Fruit fly (Drosophila melanogaster) whole organism, larva: Measurements from ENCODE around the gene CG11970.

ENCODE experiments used
- noc ChIP-seq: fragments of 200-800 bp; sonication (Bioruptor generic); optimal IDR thresholded peaks from 3 replicates; lab custom pipeline; 2019; ENCODE audit warnings: missing biosample characterization, mild to moderate bottlenecking, missing genetic modification characterization, moderate library complexity

CG11970 gene

dm6 chr3R:8984602-8985074 is at the start of gene CG11970:
Gene CG11970, plus strand, starts transcription at chr3R:8984718.
- TF ChIP-seq noc: no peak

dm6 chr3R:8934930-8935329 is 49.6 kb upstream of the CG11970 start, which contains the start of gene osk:
Gene osk, plus strand, starts transcription at chr3R:8935126.
- no peak for TF ChIP-seq noc

- TF ChIP-seq noc: peak; percentile 29
These were observed 45.8 kb upstream of the CG11970 start, which contains the start of gene ScsbetaA for dm6 chr3R:8938494-8939404. Gene ScsbetaA, plus strand, starts transcription at chr3R:8938724.

dm6 chr3R:8939750-8940149 is 44.8 kb upstream of the CG11970 start:
- no peak for TF ChIP-seq noc

- TF ChIP-seq noc: no peak
These were observed 39.7 kb upstream of the CG11970 start, which contains the start of gene CG11964 for dm6 chr3R:8944866-8945265. Gene CG11964, minus strand, starts transcription at chr3R:8945020.

dm6 chr3R:8945502-8946324 is 38.8 kb upstream of the CG11970 start:
- peak; percentile 72 for TF ChIP-seq noc

dm6 chr3R:8946429-8946828 is 38.1 kb upstream of the CG11970 start:
- no peak for TF ChIP-seq noc

- TF ChIP-seq noc: no peak
These were observed 36.6 kb upstream of the CG11970 start for dm6 chr3R:8947757-8948428.

dm6 chr3R:8948855-8949254 is 35.7 kb upstream of the CG11970 start:
- TF ChIP-seq noc: no peak

- TF ChIP-seq noc: no peak
These were observed 35.0 kb upstream of the CG11970 start for dm6 chr3R:8949334-8950066.

- TF ChIP-seq noc: peak; percentile 13
These were observed 29.8 kb upstream of the CG11970 start for dm6 chr3R:8954515-8955358.

- TF ChIP-seq noc: no peak
These were observed 29.1 kb upstream of the CG11970 start for dm6 chr3R:8955359-8955820.

- TF ChIP-seq noc: no peak
These were observed 28.2 kb upstream of the CG11970 start for dm6 chr3R:8956333-8956732.

dm6 chr3R:8957739-8958138 is 26.8 kb upstream of the CG11970 start:
- no peak for TF ChIP-seq noc

- TF ChIP-seq noc: no peak
These were observed 26.2 kb upstream of the CG11970 start for dm6 chr3R:8958300-8958699.
